Worm (Caenorhabditis elegans): ENCODE results near the gene T19C3.5.

DNA sequence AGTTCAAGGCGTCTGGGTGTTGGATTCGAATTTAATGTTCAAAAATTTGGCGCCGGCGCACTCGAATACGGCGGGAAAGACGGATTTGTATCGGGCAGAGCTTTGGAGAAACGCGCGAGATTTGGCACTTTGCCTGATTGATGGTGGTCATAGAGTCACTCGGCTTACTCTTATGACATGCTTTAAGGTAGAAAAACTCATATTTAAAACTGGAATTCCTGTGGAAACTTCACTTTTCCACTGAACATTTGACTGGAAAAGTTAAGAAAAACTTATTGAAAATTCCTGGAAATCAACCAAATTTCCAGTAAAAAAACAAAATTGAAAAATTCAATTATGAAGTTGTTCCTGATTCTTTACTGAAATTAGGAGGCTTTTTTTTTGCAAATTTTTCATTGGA is 16.9 kb upstream of the T19C3.5 start:
- TF ChIP-seq rpc-1 (optimal IDR thresholded peaks at IDR 0.05), result no peak
- no peak for TF ChIP-seq rpc-1 (tag; optimal IDR thresholded peaks at IDR 0.05)
- TF ChIP-seq F52B5.7 (tag; optimal IDR thresholded peaks at IDR 0.05), result no peak
- no peak for TF ChIP-seq lin-35 (GFP tag; optimal IDR thresholded peaks at IDR 0.05)
- no peak for TF ChIP-seq B0019.2 (GFP tag; conservative IDR thresholded peaks at IDR 0.05)
- no peak for TF ChIP-seq ceh-100 (GFP tag; IDR thresholded peaks at IDR 0.05)
- no peak for TF ChIP-seq unc-62 (GFP tag; optimal IDR thresholded peaks at IDR 0.05)
- no peak for TF ChIP-seq tlf-1 (GFP tag; optimal IDR thresholded peaks at IDR 0.05)

Data from whole organism, young adult.